Fruit fly (Drosophila melanogaster): ENCODE measurements around the gene CG32219.

Gene CG32219

DNA sequence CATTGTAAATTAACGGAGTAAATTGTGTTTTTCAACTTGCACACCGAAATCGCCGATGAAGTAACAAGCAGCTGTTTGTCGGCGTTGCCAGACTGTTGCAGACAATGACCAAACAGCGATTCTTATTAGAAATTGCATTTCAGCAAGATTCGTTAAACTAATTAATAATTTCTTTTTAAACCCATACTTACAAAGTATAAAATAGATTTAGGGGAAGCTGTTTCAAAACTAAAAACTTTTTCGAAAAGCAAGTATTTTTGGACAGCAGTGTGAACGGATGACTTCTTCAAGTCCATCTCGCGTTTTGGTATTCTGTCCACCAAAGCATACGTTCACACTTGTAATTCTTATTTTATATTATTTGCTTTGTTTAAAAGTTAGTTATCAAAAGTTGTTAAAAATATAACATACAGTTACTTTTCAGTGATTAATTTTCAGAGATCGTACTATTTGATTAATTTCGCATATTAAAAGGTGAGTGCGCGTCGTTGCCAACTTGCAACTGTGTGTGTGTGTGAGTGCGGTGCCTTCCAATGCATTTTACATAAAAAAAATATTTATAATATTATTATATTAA lies 22.4 kb downstream of the CG32219 start, which contains the start of the genes CG8004 and RhoGDI (continued):
- TF ChIP-seq CG43689 (GFP tag; IDR thresholded peaks at IDR 0.05) (no peak), CG15073 (GFP tag; optimal IDR thresholded peaks at IDR 0.05) (no peak), CG14860 (GFP tag; IDR thresholded peaks at IDR 0.05; ENCODE audit: partially characterized antibody) (no peak), psq (GFP tag; optimal IDR thresholded peaks at IDR 0.05) (no peak), crc (GFP tag; optimal IDR thresholded peaks at IDR 0.05) (peak; percentile 55), bbx (GFP tag; IDR thresholded peaks at IDR 0.05; ENCODE audit: partially characterized antibody) (no peak), Fer3 (tag; optimal IDR thresholded peaks at IDR 0.05) (peak; percentile 65), tap (tag; optimal IDR thresholded peaks at IDR 0.05) (peak; percentile 12), pb (GFP tag; optimal IDR thresholded peaks at IDR 0.05) (peak; percentile 2), CG3838 (GFP tag; optimal IDR thresholded peaks at IDR 0.05) (no peak), dm (GFP tag; optimal IDR thresholded peaks at IDR 0.05) (peak; percentile 28), gt (GFP tag; IDR thresholded peaks at IDR 0.05) (no peak), CG12659 (GFP tag; optimal IDR thresholded peaks at IDR 0.05) (peak; percentile 77), CG2712 (tag; optimal IDR thresholded peaks at IDR 0.05) (peak; percentile 70), Hr51 (GFP tag; optimal IDR thresholded peaks at IDR 0.05) (peak; percentile 57 to 70), CrebB (tag; optimal IDR thresholded peaks at IDR 0.05) (peak; percentile 4), CG4360 (GFP tag; IDR thresholded peaks at IDR 0.05) (0 out of 2 replicates have a peak, but pooled peaks have one; percentile 18), Bgb (GFP tag; IDR thresholded peaks at IDR 0.05; ENCODE audit: partially characterized antibody) (no peak), Mes4 (GFP tag; optimal IDR thresholded peaks at IDR 0.05) (peak; percentile 41), CG17328 (GFP tag; IDR thresholded peaks at IDR 0.05) (peak; percentile 63), eve (GFP tag; optimal IDR thresholded peaks at IDR 0.05) (no peak), CkIIα-i1 (GFP tag; IDR thresholded peaks at IDR 0.05) (no peak), tx (GFP tag; optimal IDR thresholded peaks at IDR 0.05) (peak; percentile 60), peb (GFP tag; IDR thresholded peaks at IDR 0.05) (no peak), hth (optimal IDR thresholded peaks at IDR 0.05) (no peak), Fer2 (tag; optimal IDR thresholded peaks at IDR 0.05) (peak; percentile 45), CG18262 (tag; optimal IDR thresholded peaks at IDR 0.05) (peak; percentile 50), CG14050 (GFP tag; IDR thresholded peaks at IDR 0.05) (peak; percentile 43; the same call in 2 of the 3 replicates), CG13123 (GFP tag; optimal IDR thresholded peaks at IDR 0.05) (peak; percentile 45), Tbp (GFP tag; optimal IDR thresholded peaks at IDR 0.05) (no peak), CG12155 (GFP tag; optimal IDR thresholded peaks at IDR 0.05) (peak; percentile 51), CG17829 (tag; optimal IDR thresholded peaks at IDR 0.05) (peak; percentile 79), gro (GFP tag; optimal IDR thresholded peaks at IDR 0.05) (peak; percentile 62), sug (tag; optimal IDR thresholded peaks at IDR 0.05) (peak; percentile 62), Sin3A (optimal IDR thresholded peaks at IDR 0.05) (peak; percentile 72), Pdp1 (GFP tag; optimal IDR thresholded peaks at IDR 0.05) (peak; percentile 69 to 95), Lhr (GFP tag; optimal IDR thresholded peaks at IDR 0.05) (peak; percentile 68), CG5180 (GFP tag; optimal IDR thresholded peaks at IDR 0.05) (no peak), CG12391 (tag; optimal IDR thresholded peaks at IDR 0.05) (peak; percentile 82), slp2 (GFP tag; optimal IDR thresholded peaks at IDR 0.05) (peak; percentile 51), HLH3B (GFP tag; IDR thresholded peaks at IDR 0.05) (no peak), B-H2 (GFP tag; optimal IDR thresholded peaks at IDR 0.05) (peak; percentile 73), CG6175 (GFP tag; IDR thresholded peaks at IDR 0.05) (no peak), Rfx (GFP tag; IDR thresholded peaks at IDR 0.05) (peak; percentile 72), Scr (GFP tag; IDR thresholded peaks at IDR 0.05; ENCODE audit: partially characterized antibody) (peak; percentile 25; the same call in 1 of the 2 replicates), BEAF-32 (GFP tag; optimal IDR thresholded peaks at IDR 0.05) (peak; percentile 53), Ptx1 (GFP tag; IDR thresholded peaks at IDR 0.05) (peak; percentile 62), tup (GFP tag; optimal IDR thresholded peaks at IDR 0.05) (peak; percentile 48), knrl (GFP tag; IDR thresholded peaks at IDR 0.05; ENCODE audit: partially characterized antibody) (no peak), dan (GFP tag; IDR thresholded peaks at IDR 0.05) (no peak)

Measured in whole organism, embryonic.